Fruit fly (Drosophila melanogaster): ENCODE data around the gene rdx.

Gene rdx

dm6 chr3R:14014580-14014979 is 17.3 kb downstream of the rdx start:
- TF ChIP-seq insv (optimal IDR thresholded peaks at IDR 0.05) = no peak
- TF ChIP-seq h (optimal IDR thresholded peaks at IDR 0.05) = no peak
- no peak for TF ChIP-seq Sin3A (optimal IDR thresholded peaks at IDR 0.05)
- TF ChIP-seq psq (optimal IDR thresholded peaks at IDR 0.05) = no peak
- TF ChIP-seq Myc (optimal IDR thresholded peaks at IDR 0.05) = no peak
- TF ChIP-seq ttk (optimal IDR thresholded peaks at IDR 0.05) = no peak

- TF ChIP-seq ttk (optimal IDR thresholded peaks at IDR 0.05) (no peak), Myc (optimal IDR thresholded peaks at IDR 0.05) (no peak), psq (optimal IDR thresholded peaks at IDR 0.05) (no peak), Sin3A (optimal IDR thresholded peaks at IDR 0.05) (no peak), h (optimal IDR thresholded peaks at IDR 0.05) (no peak)
Observed at dm6 chr3R:14013827-14014488, 17.9 kb downstream of the rdx start.

- TF ChIP-seq Myc (optimal IDR thresholded peaks at IDR 0.05) (no peak), ttk (optimal IDR thresholded peaks at IDR 0.05) (no peak), psq (optimal IDR thresholded peaks at IDR 0.05) (no peak), insv (optimal IDR thresholded peaks at IDR 0.05) (no peak), Sin3A (optimal IDR thresholded peaks at IDR 0.05) (no peak), h (optimal IDR thresholded peaks at IDR 0.05) (no peak)
Observed at dm6 chr3R:14012478-14013146, 19.2 kb downstream of the rdx start.

DNA sequence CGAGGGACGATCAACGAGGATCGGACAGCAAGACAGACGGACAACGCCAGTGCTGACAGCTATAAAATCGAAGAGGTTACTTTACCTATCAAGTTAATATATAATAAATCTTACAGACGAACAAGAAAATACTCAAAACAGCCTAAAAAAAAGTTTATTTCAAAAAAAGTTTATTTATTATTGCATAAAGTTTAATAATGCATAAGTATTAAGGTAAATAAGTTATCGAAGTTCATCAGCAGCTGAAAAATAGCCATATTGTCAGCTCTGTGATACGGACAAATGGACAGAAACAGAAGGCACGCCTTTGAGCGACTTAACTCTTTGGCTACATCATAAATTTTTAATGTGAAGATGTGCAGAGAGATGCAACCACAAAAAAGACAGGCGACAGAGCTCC is 20.2 kb downstream of the rdx start:
- TF ChIP-seq Sin3A (optimal IDR thresholded peaks at IDR 0.05) = no peak
- no peak for TF ChIP-seq ttk (optimal IDR thresholded peaks at IDR 0.05)
- TF ChIP-seq psq (optimal IDR thresholded peaks at IDR 0.05) = no peak
- no peak for TF ChIP-seq insv (optimal IDR thresholded peaks at IDR 0.05)
- no peak for TF ChIP-seq Myc (optimal IDR thresholded peaks at IDR 0.05)
- TF ChIP-seq h (optimal IDR thresholded peaks at IDR 0.05) = no peak

- no peak for TF ChIP-seq Sin3A (optimal IDR thresholded peaks at IDR 0.05)
- TF ChIP-seq insv (optimal IDR thresholded peaks at IDR 0.05) = no peak
- no peak for TF ChIP-seq Myc (optimal IDR thresholded peaks at IDR 0.05)
- no peak for TF ChIP-seq h (optimal IDR thresholded peaks at IDR 0.05)
- no peak for TF ChIP-seq psq (optimal IDR thresholded peaks at IDR 0.05)
- no peak for TF ChIP-seq ttk (optimal IDR thresholded peaks at IDR 0.05)
Observed at dm6 chr3R:14011175-14011574, 20.7 kb downstream of the rdx start.

- TF ChIP-seq Myc (optimal IDR thresholded peaks at IDR 0.05) = no peak
- TF ChIP-seq insv (optimal IDR thresholded peaks at IDR 0.05) = no peak
- no peak for TF ChIP-seq psq (optimal IDR thresholded peaks at IDR 0.05)
- no peak for TF ChIP-seq ttk (optimal IDR thresholded peaks at IDR 0.05)
- no peak for TF ChIP-seq h (optimal IDR thresholded peaks at IDR 0.05)
- no peak for TF ChIP-seq Sin3A (optimal IDR thresholded peaks at IDR 0.05)
Observed at dm6 chr3R:14009643-14010042, 22.2 kb downstream of the rdx start.

DNA sequence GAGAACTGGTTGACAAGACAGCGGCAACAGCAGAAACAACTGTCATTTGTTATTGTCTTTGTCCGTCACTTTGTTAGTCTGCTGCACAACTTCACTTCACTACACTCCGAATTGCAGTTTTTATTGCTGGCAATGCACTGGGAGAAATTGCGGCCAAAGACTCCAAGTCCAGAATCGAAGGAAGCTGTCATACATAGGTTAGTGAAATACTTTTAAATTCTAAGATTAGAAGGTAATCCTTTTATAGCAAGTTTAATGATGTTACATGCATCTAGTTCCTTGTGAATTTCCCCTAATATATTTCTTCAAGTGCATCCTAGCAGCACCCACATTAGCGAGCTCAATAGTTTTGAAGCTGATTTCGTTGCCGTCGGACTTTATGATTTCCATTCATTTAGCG is 23.0 kb downstream of the rdx start:
- TF ChIP-seq insv (optimal IDR thresholded peaks at IDR 0.05) (no peak), Myc (optimal IDR thresholded peaks at IDR 0.05) (no peak), psq (optimal IDR thresholded peaks at IDR 0.05) (no peak), h (optimal IDR thresholded peaks at IDR 0.05) (no peak), ttk (optimal IDR thresholded peaks at IDR 0.05) (no peak), Sin3A (optimal IDR thresholded peaks at IDR 0.05) (no peak)

- no peak for TF ChIP-seq ttk (optimal IDR thresholded peaks at IDR 0.05)
- no peak for TF ChIP-seq Myc (optimal IDR thresholded peaks at IDR 0.05)
- TF ChIP-seq Sin3A (optimal IDR thresholded peaks at IDR 0.05) = no peak
- no peak for TF ChIP-seq insv (optimal IDR thresholded peaks at IDR 0.05)
- TF ChIP-seq h (optimal IDR thresholded peaks at IDR 0.05) = no peak
- TF ChIP-seq psq (optimal IDR thresholded peaks at IDR 0.05) = no peak
Observed at dm6 chr3R:14007550-14007949, 24.3 kb downstream of the rdx start.

- TF ChIP-seq ttk (optimal IDR thresholded peaks at IDR 0.05) = no peak
- no peak for TF ChIP-seq h (optimal IDR thresholded peaks at IDR 0.05)
- TF ChIP-seq insv (optimal IDR thresholded peaks at IDR 0.05) = no peak
- TF ChIP-seq psq (optimal IDR thresholded peaks at IDR 0.05) = no peak
- no peak for TF ChIP-seq Myc (optimal IDR thresholded peaks at IDR 0.05)
- TF ChIP-seq Sin3A (optimal IDR thresholded peaks at IDR 0.05) = no peak
Observed at dm6 chr3R:14006893-14007255, 25.0 kb downstream of the rdx start.

dm6 chr3R:14006224-14006892 is 25.5 kb downstream of the rdx start:
- TF ChIP-seq Sin3A (optimal IDR thresholded peaks at IDR 0.05) (no peak), ttk (optimal IDR thresholded peaks at IDR 0.05) (no peak), h (optimal IDR thresholded peaks at IDR 0.05) (no peak)

- TF ChIP-seq ttk (optimal IDR thresholded peaks at IDR 0.05) = no peak
- TF ChIP-seq insv (optimal IDR thresholded peaks at IDR 0.05) = no peak
- TF ChIP-seq Myc (optimal IDR thresholded peaks at IDR 0.05) = no peak
- no peak for TF ChIP-seq psq (optimal IDR thresholded peaks at IDR 0.05)
- no peak for TF ChIP-seq Sin3A (optimal IDR thresholded peaks at IDR 0.05)
Observed at dm6 chr3R:14005152-14005551, 26.7 kb downstream of the rdx start.

DNA sequence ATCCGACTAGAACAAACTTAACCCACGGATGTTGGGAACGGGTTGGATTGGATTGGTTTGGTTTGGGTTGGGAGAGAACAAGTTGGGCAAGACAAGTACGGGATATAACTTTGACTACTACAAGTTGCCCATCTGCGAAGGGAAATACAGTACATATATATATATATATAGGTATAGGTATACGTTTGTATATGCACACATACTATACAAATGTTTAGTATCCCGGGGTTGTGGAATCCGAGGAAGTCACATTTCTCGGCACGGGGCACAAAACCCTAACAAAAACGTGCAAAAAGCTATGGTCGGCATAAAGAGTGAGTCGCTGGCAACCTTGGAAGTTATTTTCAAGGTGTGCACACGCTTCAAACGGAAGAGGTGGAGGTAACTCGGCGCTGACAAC is 28.0 kb downstream of the rdx start:
- no peak for TF ChIP-seq Myc (optimal IDR thresholded peaks at IDR 0.05)
- no peak for TF ChIP-seq h (optimal IDR thresholded peaks at IDR 0.05)
- no peak for TF ChIP-seq ttk (optimal IDR thresholded peaks at IDR 0.05)
- TF ChIP-seq psq (optimal IDR thresholded peaks at IDR 0.05) = no peak
- TF ChIP-seq Sin3A (optimal IDR thresholded peaks at IDR 0.05) = no peak
- no peak for TF ChIP-seq insv (optimal IDR thresholded peaks at IDR 0.05)

Data from Kc167 (cell line).